Worm (Caenorhabditis elegans): Measurements from ENCODE around the gene F54C4.4.

The F54C4.4 gene

ce11 chrIII:86316-86715 is 865 bp downstream of the F54C4.4 start, which contains the start of gene attf-3 (continued):
- peak; percentile 4 for TF ChIP-seq jun-1 (tag; optimal IDR thresholded peaks at IDR 0.05)
- TF ChIP-seq ztf-4 (tag; optimal IDR thresholded peaks at IDR 0.05) = no peak
- TF ChIP-seq unc-30 (tag; optimal IDR thresholded peaks at IDR 0.05) = no peak
- TF ChIP-seq ets-5 (GFP tag; IDR thresholded peaks at IDR 0.05) = no peak
- peak; percentile 67 for TF ChIP-seq blmp-1 (tag; optimal IDR thresholded peaks at IDR 0.05)
- peak; percentile 50 to 79 (median 65) for TF ChIP-seq dpl-1 (GFP tag; optimal IDR thresholded peaks at IDR 0.05)
- no peak for TF ChIP-seq aly-2 (tag; optimal IDR thresholded peaks at IDR 0.05)
- TF ChIP-seq grh-1 (GFP tag; IDR thresholded peaks at IDR 0.05) = no peak
- TF ChIP-seq efl-3 (GFP tag; optimal IDR thresholded peaks at IDR 0.05) = no peak
- no peak for TF ChIP-seq nhr-85 (tag)
- peak; percentile 74 for TF ChIP-seq fkh-8 (tag; optimal IDR thresholded peaks at IDR 0.05)
- TF ChIP-seq ceh-90 (tag; optimal IDR thresholded peaks at IDR 0.05) = no peak
- no peak for TF ChIP-seq lir-3 (tag; optimal IDR thresholded peaks at IDR 0.05; ENCODE audit: poor library complexity)
- no peak for TF ChIP-seq pag-3 (tag; optimal IDR thresholded peaks at IDR 0.05; ENCODE audit: borderline replicate concordance, insufficient read depth)
- no peak for TF ChIP-seq zip-4 (GFP tag; optimal IDR thresholded peaks at IDR 0.05)
- TF ChIP-seq fkh-10 (GFP tag; optimal IDR thresholded peaks at IDR 0.05) = peak; percentile 32
- TF ChIP-seq unc-98 (GFP tag; IDR thresholded peaks at IDR 0.05) = no peak
- TF ChIP-seq zag-1 (tag; optimal IDR thresholded peaks at IDR 0.05) = no peak
- no peak for TF ChIP-seq ztf-11 (tag; optimal IDR thresholded peaks at IDR 0.05)
- peak; percentile 58 for TF ChIP-seq xbp-1 (tag; optimal IDR thresholded peaks at IDR 0.05)
- peak; percentile 35 for TF ChIP-seq unc-86 (tag; optimal IDR thresholded peaks at IDR 0.05)
- TF ChIP-seq nhr-12 (tag; optimal IDR thresholded peaks at IDR 0.05) = no peak
- TF ChIP-seq hpl-2 (GFP tag; optimal IDR thresholded peaks at IDR 0.05) = no peak
- peak; percentile 50 for TF ChIP-seq fos-1 (tag; optimal IDR thresholded peaks at IDR 0.05)
- TF ChIP-seq nhr-19 (GFP tag; conservative IDR thresholded peaks at IDR 0.05) = peak; percentile 47
- peak; percentile 38 for TF ChIP-seq F16B12.6 (tag; optimal IDR thresholded peaks at IDR 0.05)
- TF ChIP-seq ceh-88 (GFP tag; IDR thresholded peaks at IDR 0.05) = peak; percentile 20; the same call in 1 of the 2 replicates
- no peak for TF ChIP-seq sup-37 (GFP tag; optimal IDR thresholded peaks at IDR 0.05)
- TF ChIP-seq mab-9 (GFP tag; IDR thresholded peaks at IDR 0.05) = no peak
- no peak for TF ChIP-seq nhr-76 (tag; optimal IDR thresholded peaks at IDR 0.05)
- TF ChIP-seq ceh-63 (GFP tag; optimal IDR thresholded peaks at IDR 0.05) = no peak
- TF ChIP-seq ama-1 (optimal IDR thresholded peaks at IDR 0.05) = no peak
- peak; percentile 42 for TF ChIP-seq snpc-4 (tag; optimal IDR thresholded peaks at IDR 0.05)
- no peak for TF ChIP-seq aha-1 (tag; optimal IDR thresholded peaks at IDR 0.05)
- no peak for TF ChIP-seq pqm-1 (tag; optimal IDR thresholded peaks at IDR 0.05)
- no peak for TF ChIP-seq elt-2 (tag; optimal IDR thresholded peaks at IDR 0.05)
- TF ChIP-seq lin-39 (tag; optimal IDR thresholded peaks at IDR 0.05) = no peak

- TF ChIP-seq elt-2 (tag; optimal IDR thresholded peaks at IDR 0.05) (no peak), fkh-4 (tag; optimal IDR thresholded peaks at IDR 0.05; ENCODE audit: borderline replicate concordance) (no peak), efl-1 (optimal IDR thresholded peaks at IDR 0.05) (no peak), efl-1 (GFP tag; optimal IDR thresholded peaks at IDR 0.05 in 1 of 2) (peak in 1 of 2 experiments; percentile 25), nhr-85 (tag) (peak; percentile 56), ama-1 (optimal IDR thresholded peaks at IDR 0.05) (no peak), xbp-1 (tag; optimal IDR thresholded peaks at IDR 0.05) (no peak)
Measured at ce11 chrIII:84372-84771, 2.8 kb downstream of the F54C4.4 start.

- no peak for TF ChIP-seq grh-1 (GFP tag; IDR thresholded peaks at IDR 0.05)
Measured at ce11 chrIII:72078-72477, 15.1 kb downstream of the F54C4.4 start.

ce11 chrIII:69652-70051 is 17.5 kb downstream of the F54C4.4 start, which contains the start of gene spt-4:
spt-4 (minus strand) TSS chrIII:69752.
- TF ChIP-seq pax-3 (tag; optimal IDR thresholded peaks at IDR 0.05) (no peak), nhr-237 (tag; optimal IDR thresholded peaks at IDR 0.05) (no peak), efl-1 (optimal IDR thresholded peaks at IDR 0.05) (no peak), efl-1 (GFP tag; optimal IDR thresholded peaks at IDR 0.05 in 1 of 2) (no peak), elt-2 (tag; optimal IDR thresholded peaks at IDR 0.05) (no peak), mdl-1 (tag; optimal IDR thresholded peaks at IDR 0.05) (no peak), ztf-4 (tag; optimal IDR thresholded peaks at IDR 0.05) (no peak), fkh-4 (tag; optimal IDR thresholded peaks at IDR 0.05; ENCODE audit: borderline replicate concordance) (no peak), nhr-28 (tag; optimal IDR thresholded peaks at IDR 0.05) (no peak), tlp-1 (tag; optimal IDR thresholded peaks at IDR 0.05) (no peak), ceh-8 (GFP tag; optimal IDR thresholded peaks at IDR 0.05) (no peak), lin-13 (GFP tag; optimal IDR thresholded peaks at IDR 0.05) (no peak), pag-3 (tag; optimal IDR thresholded peaks at IDR 0.05; ENCODE audit: borderline replicate concordance, insufficient read depth) (no peak), tbx-2 (tag; optimal IDR thresholded peaks at IDR 0.05) (no peak), pqm-1 (tag; optimal IDR thresholded peaks at IDR 0.05) (no peak), unc-62 (GFP tag; optimal IDR thresholded peaks at IDR 0.05) (no peak), sox-4 (tag; optimal IDR thresholded peaks at IDR 0.05) (no peak)
